Worm (Caenorhabditis elegans) whole organism, L4/young adult: ENCODE results near the gene wrt-3.

Experiments used
- W03F9.2 ChIP-seq: fragments of 150-350 bp; optimal IDR thresholded peaks from 2 replicates; lab custom pipeline; 2014; ENCODE audit warnings: missing biosample characterization, missing genetic modification characterization
- dao-5 ChIP-seq: sonication (generic microtip); optimal IDR thresholded peaks from 2 replicates; lab custom pipeline; 2016; ENCODE audit warnings: missing genotype, missing genetic modification characterization, moderate library complexity, missing compliant biosample characterization
- him-1 ChIP-seq: sonication (generic microtip); optimal IDR thresholded peaks from 2 replicates; lab custom pipeline; 2016; ENCODE audit warnings: missing genotype, missing genetic modification reagents, missing genetic modification characterization, missing compliant biosample characterization

ce11 chrIV:9459224-9459781, 18.0 kb downstream of the wrt-3 start, which contains the start of gene copb-2:
- no peak for TF ChIP-seq dao-5
- no peak for TF ChIP-seq W03F9.2 (tag; lab: Kevin White, UChicago)
- TF ChIP-seq him-1 (tag; lab: Kevin White, UChicago) = no peak
